Worm (Caenorhabditis elegans) whole organism, L4 larva: ENCODE data around the gene Y41C4A.9.

Experiments used
- F37D6.2 ChIP-seq: sonication (generic microtip); optimal IDR thresholded peaks from 2 replicates; lab custom pipeline; 2016; ENCODE audit warnings: mild to moderate bottlenecking, missing genetic modification characterization, missing compliant biosample characterization
- fkh-10 ChIP-seq: fragments of 150-350 bp; optimal IDR thresholded peaks from 2 replicates; lab custom pipeline; 2014; ENCODE audit warnings: missing biosample characterization, missing genetic modification reagents, missing genetic modification characterization
- nhr-6 ChIP-seq: fragments of 150-350 bp; optimal IDR thresholded peaks from 2 replicates; lab custom pipeline; 2014; ENCODE audit warnings: missing biosample characterization, missing genetic modification characterization
- unc-39 ChIP-seq: sonication (generic microtip); optimal IDR thresholded peaks from 2 replicates; lab custom pipeline; 2017; ENCODE audit warnings: missing biosample characterization, missing genetic modification characterization
- unc-62 ChIP-seq, 3 experiments: fragments of 150-350 bp in 1 of 3; sonication (generic microtip); optimal IDR thresholded peaks in 2 of 3; peaks in 1 of 3; 1 replicate in 1 of 3; 2 replicates in 2 of 3; lab custom pipeline; 2014 to 2017; ENCODE audit warnings: missing biosample characterization in 3 of 3, missing genetic modification characterization in 3 of 3, missing genetic modification reagents in 3 of 3, missing genotype in 1 of 3

- TF ChIP-seq nhr-6: no peak
- TF ChIP-seq fkh-10 (GFP tag; lab: Kevin White, UChicago): no peak
- TF ChIP-seq unc-62 (GFP tag; optimal IDR thresholded peaks at IDR 0.05 in 1 of 2; lab: Kevin White, UChicago): no peak
- no peak for TF ChIP-seq unc-62 (tag; optimal IDR thresholded peaks at IDR 0.05; lab: Kevin White, UChicago)
- TF ChIP-seq unc-39 (tag; lab: Kevin White, UChicago): no peak
- TF ChIP-seq F37D6.2 (tag; lab: Kevin White, UChicago): no peak
These were observed 11.9 kb upstream of the Y41C4A.9 start, which contains the start of gene Y41C4A.18 for ce11 chrIII:11730312-11730711.
